Worm (Caenorhabditis elegans) whole organism, L2 larva: ENCODE data around the gene R10D12.7.
A peak's percentile ranks its signal among the peaks of the same experiment; 100 is the strongest.

Experiments
- C34F6.9 ChIP-seq: fragments of 150-350 bp; optimal IDR thresholded peaks from 2 replicates; lab custom pipeline; 2014; ENCODE audit warnings: missing biosample characterization, missing genetic modification characterization
- F13H6.1 ChIP-seq: sonication (generic microtip); optimal IDR thresholded peaks from 2 replicates; lab custom pipeline; 2016; ENCODE audit warnings: missing genetic modification characterization, missing compliant biosample characterization
- R02D3.7 ChIP-seq: fragments of 150-350 bp; optimal IDR thresholded peaks from 2 replicates; lab custom pipeline; 2014; ENCODE audit warnings: missing biosample characterization, missing genetic modification characterization
- Y55F3AM.14 ChIP-seq: fragments of 200-800 bp; sonication (Bioruptor generic); optimal IDR thresholded peaks from 2 replicates; lab custom pipeline; 2018; ENCODE audit warnings: mild to moderate bottlenecking, missing genetic modification characterization, missing compliant biosample characterization
- alr-1 ChIP-seq: fragments of 150-350 bp; optimal IDR thresholded peaks from 2 replicates; lab custom pipeline; 2014; ENCODE audit warnings: missing biosample characterization, missing genetic modification characterization
- aly-2 ChIP-seq: fragments of 150-350 bp; optimal IDR thresholded peaks from 2 replicates; lab custom pipeline; 2014; ENCODE audit warnings: missing biosample characterization, missing genetic modification characterization
- ama-1 ChIP-seq: fragments of 150-350 bp; optimal IDR thresholded peaks from 2 replicates; lab custom pipeline; 2018; ENCODE audit warnings: inconsistent platforms
- ceh-16 ChIP-seq: fragments of 150-350 bp; optimal IDR thresholded peaks from 2 replicates; lab custom pipeline; 2014; ENCODE audit warnings: missing biosample characterization, missing genetic modification characterization
- ceh-82 ChIP-seq: fragments of 150-350 bp; optimal IDR thresholded peaks from 2 replicates; lab custom pipeline; 2014; ENCODE audit warnings: missing biosample characterization, missing genetic modification characterization
- dmd-4 ChIP-seq: sonication (generic microtip); optimal IDR thresholded peaks from 2 replicates; lab custom pipeline; 2017; ENCODE audit warnings: missing biosample characterization, missing genetic modification characterization
- egl-27 ChIP-seq: sonication (generic microtip); optimal IDR thresholded peaks from 3 replicates; lab custom pipeline; 2017; ENCODE audit warnings: missing biosample characterization, missing genetic modification reagents, missing genetic modification characterization
- elt-1 ChIP-seq: fragments of 150-350 bp; optimal IDR thresholded peaks from 2 replicates; lab custom pipeline; 2014; ENCODE audit warnings: missing biosample characterization, missing genetic modification characterization
- fos-1 ChIP-seq: fragments of 150-350 bp; optimal IDR thresholded peaks from 2 replicates; lab custom pipeline; 2014; ENCODE audit warnings: missing biosample characterization, missing genetic modification characterization
- gmeb-1 ChIP-seq: fragments of 150-350 bp; optimal IDR thresholded peaks from 2 replicates; lab custom pipeline; 2014; ENCODE audit warnings: missing biosample characterization, missing genetic modification characterization
- lin-11 ChIP-seq: fragments of 150-350 bp; sonication (generic microtip); optimal IDR thresholded peaks from 2 replicates; lab custom pipeline; 2014; ENCODE audit warnings: missing biosample characterization, missing genetic modification characterization, inconsistent platforms, mixed read lengths
- lin-13 ChIP-seq: fragments of 150-350 bp; optimal IDR thresholded peaks from 2 replicates; lab custom pipeline; 2014; ENCODE audit warnings: missing biosample characterization, missing genetic modification reagents, missing genetic modification characterization
- lsy-2 ChIP-seq, 2 experiments: fragments of 150-350 bp in 1 of 2; sonication (generic microtip) in 1 of 2; optimal IDR thresholded peaks; 2 replicates each; lab custom pipeline; 2014 to 2017; ENCODE audit warnings: missing biosample characterization in 2 of 2, missing genetic modification characterization in 2 of 2
- mab-5 ChIP-seq: fragments of 150-350 bp; optimal IDR thresholded peaks from 2 replicates; lab custom pipeline; 2014; ENCODE audit warnings: missing biosample characterization, missing genetic modification characterization
- mbf-1 ChIP-seq: sonication (generic microtip); optimal IDR thresholded peaks from 2 replicates; lab custom pipeline; 2017; ENCODE audit warnings: missing biosample characterization, missing genetic modification characterization
- mdl-1 ChIP-seq, 2 experiments: fragments of 150-350 bp in 1 of 2; sonication (generic microtip) in 1 of 2; optimal IDR thresholded peaks; 2 replicates each; lab custom pipeline; 2017; ENCODE audit warnings: missing biosample characterization in 2 of 2, missing genetic modification characterization in 2 of 2
- nhr-10 ChIP-seq: sonication (generic microtip); optimal IDR thresholded peaks from 2 replicates; lab custom pipeline; 2017; ENCODE audit warnings: missing biosample characterization, missing genetic modification characterization
- nhr-11 ChIP-seq: fragments of 150-350 bp; optimal IDR thresholded peaks from 2 replicates; lab custom pipeline; 2014; ENCODE audit warnings: missing biosample characterization, missing genetic modification characterization
- nhr-12 ChIP-seq: fragments of 150-350 bp; optimal IDR thresholded peaks from 2 replicates; lab custom pipeline; 2014; ENCODE audit warnings: missing biosample characterization, missing genetic modification characterization
- nhr-129 ChIP-seq: fragments of 150-350 bp; optimal IDR thresholded peaks from 2 replicates; lab custom pipeline; 2014; ENCODE audit warnings: missing biosample characterization, missing genetic modification characterization
- nhr-21 ChIP-seq: fragments of 150-350 bp; optimal IDR thresholded peaks from 2 replicates; lab custom pipeline; 2014; ENCODE audit warnings: missing biosample characterization, missing genetic modification characterization
- nhr-23 ChIP-seq: fragments of 150-350 bp; optimal IDR thresholded peaks from 2 replicates; lab custom pipeline; 2014; ENCODE audit warnings: missing biosample characterization, missing genetic modification reagents, missing genetic modification characterization
- nhr-237 ChIP-seq: fragments of 150-350 bp; optimal IDR thresholded peaks from 2 replicates; lab custom pipeline; 2014; ENCODE audit warnings: missing biosample characterization, missing genetic modification characterization
- nhr-25 ChIP-seq: fragments of 150-350 bp; sonication (generic microtip); optimal IDR thresholded peaks from 3 replicates; lab custom pipeline; 2014; ENCODE audit warnings: missing biosample characterization, missing genetic modification characterization
- nhr-77 ChIP-seq: fragments of 150-350 bp; optimal IDR thresholded peaks from 2 replicates; lab custom pipeline; 2014; ENCODE audit warnings: missing biosample characterization, missing genetic modification characterization
- peb-1 ChIP-seq: fragments of 150-350 bp; optimal IDR thresholded peaks from 2 replicates; lab custom pipeline; 2014; ENCODE audit warnings: missing biosample characterization, missing genetic modification characterization
- sem-4 ChIP-seq: fragments of 150-350 bp; optimal IDR thresholded peaks from 2 replicates; lab custom pipeline; 2014; ENCODE audit warnings: missing biosample characterization, missing genetic modification reagents, missing genetic modification characterization
- skn-1 ChIP-seq: sonication (generic microtip); optimal IDR thresholded peaks from 2 replicates; lab custom pipeline; 2017; ENCODE audit warnings: missing biosample characterization, missing genetic modification characterization
- sma-3 ChIP-seq: sonication (generic microtip); optimal IDR thresholded peaks from 2 replicates; lab custom pipeline; 2016; ENCODE audit warnings: missing genetic modification reagents, missing genetic modification characterization, missing compliant biosample characterization
- sma-9 ChIP-seq, 2 experiments: fragments of 150-350 bp in 1 of 2; sonication (generic microtip) in 1 of 2; optimal IDR thresholded peaks; 2 replicates each; lab custom pipeline; 2014 to 2016; ENCODE audit warnings: missing genetic modification characterization in 2 of 2, mild to moderate bottlenecking in 1 of 2, missing biosample characterization in 1 of 2, missing compliant biosample characterization in 1 of 2, missing genetic modification reagents in 1 of 2, moderate library complexity in 1 of 2
- snpc-4 ChIP-seq: fragments of 150-350 bp; optimal IDR thresholded peaks from 2 replicates; lab custom pipeline; 2014; ENCODE audit warnings: missing biosample characterization, missing genetic modification characterization
- unc-39 ChIP-seq: fragments of 150-350 bp; optimal IDR thresholded peaks from 2 replicates; lab custom pipeline; 2014; ENCODE audit warnings: missing biosample characterization, missing genetic modification characterization
- unc-55 ChIP-seq: fragments of 150-350 bp; sonication (generic microtip); optimal IDR thresholded peaks from 3 replicates; lab custom pipeline; 2014; ENCODE audit warnings: missing biosample characterization, missing genetic modification reagents, missing genetic modification characterization
- unc-62 ChIP-seq: fragments of 150-350 bp; optimal IDR thresholded peaks from 2 replicates; lab custom pipeline; 2014; ENCODE audit warnings: missing biosample characterization, missing genetic modification reagents, missing genetic modification characterization
- zag-1 ChIP-seq: fragments of 150-350 bp; optimal IDR thresholded peaks from 2 replicates; lab custom pipeline; 2014; ENCODE audit warnings: missing biosample characterization, missing genetic modification characterization
- ztf-1 ChIP-seq: fragments of 200-800 bp; sonication (Bioruptor generic); conservative IDR thresholded peaks from 2 replicates; pipeline ENCODE4 v1.3.6; 2022; ENCODE audit warnings: missing genetic modification characterization, missing compliant biosample characterization
- ztf-11 ChIP-seq: sonication (generic microtip); optimal IDR thresholded peaks from 2 replicates; lab custom pipeline; 2017; ENCODE audit warnings: missing biosample characterization, missing genetic modification characterization
- ztf-4 ChIP-seq: fragments of 150-350 bp; optimal IDR thresholded peaks from 2 replicates; lab custom pipeline; 2014; ENCODE audit warnings: missing biosample characterization, missing genetic modification characterization

Gene R10D12.7

DNA sequence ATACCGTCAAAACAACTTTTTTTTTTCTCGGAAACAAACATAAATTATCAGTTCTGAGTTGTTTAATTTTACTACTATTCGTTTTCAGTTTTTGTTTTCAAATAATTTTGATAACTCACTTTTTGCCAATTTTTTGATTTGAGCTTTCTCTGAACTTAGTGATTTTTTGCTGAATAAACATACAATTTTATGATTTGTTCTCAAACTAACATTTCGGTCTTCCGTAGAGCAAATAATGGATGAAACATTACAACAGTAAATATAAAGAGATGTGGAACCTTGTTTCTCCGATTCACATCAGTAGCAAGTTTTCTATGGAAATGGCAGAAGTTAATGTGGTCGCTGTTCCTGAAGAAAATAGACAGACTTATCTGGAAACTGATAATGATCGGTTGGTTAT, at the start of gene R10D12.7:
R10D12.7 (plus strand) TSS at position 301 of the 400 bp plus-strand sequence.
- TF ChIP-seq nhr-23 (tag; lab: Kevin White, UChicago) (no peak), fos-1 (tag; lab: Kevin White, UChicago) (no peak), lsy-2 (tag; optimal IDR thresholded peaks at IDR 0.05; lab: Kevin White, UChicago) (no peak), skn-1 (tag; lab: Kevin White, UChicago) (no peak), ceh-16 (tag; lab: Kevin White, UChicago) (no peak), elt-1 (tag; lab: Kevin White, UChicago) (no peak), ztf-11 (tag; lab: Kevin White, UChicago) (no peak), gmeb-1 (tag; lab: Kevin White, UChicago) (no peak), zag-1 (no peak)

DNA sequence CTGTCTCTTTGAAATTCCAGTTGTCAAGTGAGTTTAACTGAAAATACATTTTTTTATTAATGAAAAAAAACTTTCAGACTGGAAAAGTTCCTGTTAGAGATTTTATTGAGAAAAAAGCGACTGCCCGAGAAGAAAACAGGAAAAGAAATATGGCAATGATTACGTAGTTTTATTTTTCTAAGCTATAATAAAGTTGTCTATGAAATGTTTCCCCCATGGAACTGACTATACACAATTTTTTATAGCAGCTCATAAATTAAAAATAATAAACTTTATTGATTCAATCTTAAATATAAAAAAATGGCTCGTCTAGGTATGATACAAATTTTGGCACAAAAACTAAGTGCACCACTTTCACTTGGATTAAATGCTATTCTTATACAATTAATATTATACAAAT, 47.4 kb upstream of the R10D12.7 start, which contains the start of gene C06B3.1:
C06B3.1 (plus strand) TSS at position 301 of the 400 bp plus-strand sequence.
- no peak for TF ChIP-seq nhr-21 (tag; lab: Kevin White, UChicago)
- TF ChIP-seq lin-13 (GFP tag; lab: Kevin White, UChicago), result no peak
- no peak for TF ChIP-seq egl-27 (tag; lab: Kevin White, UChicago)
- TF ChIP-seq ceh-82, result no peak
- TF ChIP-seq nhr-10 (tag; lab: Kevin White, UChicago), result no peak
- TF ChIP-seq nhr-12, result no peak
- TF ChIP-seq mbf-1 (tag; lab: Kevin White, UChicago), result no peak
- TF ChIP-seq alr-1 (tag; lab: Kevin White, UChicago), result no peak
- TF ChIP-seq R02D3.7 (tag; lab: Kevin White, UChicago), result no peak
- TF ChIP-seq ztf-11 (tag; lab: Kevin White, UChicago), result no peak

DNA sequence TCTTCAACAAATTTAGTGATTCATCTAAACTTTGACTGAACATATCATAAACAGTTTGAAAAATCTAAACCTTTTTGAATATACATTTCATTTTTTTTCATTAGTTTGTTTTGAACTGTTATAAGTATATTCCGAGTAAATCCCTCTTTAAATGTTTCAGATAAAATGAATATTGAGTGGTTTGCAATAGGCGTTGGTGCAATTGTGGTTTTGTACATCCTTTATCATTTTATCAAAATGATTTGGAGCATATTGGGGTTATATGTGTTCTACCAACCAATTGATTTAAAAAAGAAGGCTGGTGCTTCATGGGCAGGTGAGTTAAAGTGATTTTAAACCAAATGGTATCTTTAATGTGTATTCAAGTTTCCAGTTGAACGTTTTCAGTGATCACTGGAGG, 45.4 kb upstream of the R10D12.7 start, which contains the start of gene stdh-3:
stdh-3 (plus strand) TSS at position 166 of the 400 bp plus-strand sequence.
- no peak for TF ChIP-seq elt-1 (tag; lab: Kevin White, UChicago)
- no peak for TF ChIP-seq dmd-4 (tag; lab: Kevin White, UChicago)
- TF ChIP-seq ztf-11 (tag; lab: Kevin White, UChicago), result no peak
- no peak for TF ChIP-seq nhr-10 (tag; lab: Kevin White, UChicago)
- no peak for TF ChIP-seq mdl-1 (tag; optimal IDR thresholded peaks at IDR 0.05; lab: Kevin White, UChicago)
- no peak for TF ChIP-seq fos-1 (tag; lab: Kevin White, UChicago)
- TF ChIP-seq gmeb-1 (tag; lab: Kevin White, UChicago), result no peak
- TF ChIP-seq Y55F3AM.14 (GFP tag; lab: Kevin White, UChicago), result no peak
- TF ChIP-seq nhr-12, result no peak
- TF ChIP-seq F13H6.1 (tag; lab: Kevin White, UChicago), result no peak
- no peak for TF ChIP-seq mab-5 (tag; lab: Kevin White, UChicago)
- TF ChIP-seq ztf-1 (GFP tag; lab: Robert Waterston, UW), result no peak
- TF ChIP-seq nhr-129 (tag; lab: Kevin White, UChicago), result no peak
- TF ChIP-seq aly-2, result no peak
- no peak for TF ChIP-seq peb-1 (tag; lab: Kevin White, UChicago)
- no peak for TF ChIP-seq ama-1 (lab: Kevin White, UChicago)
- TF ChIP-seq unc-62 (GFP tag; lab: Kevin White, UChicago), result no peak
- TF ChIP-seq snpc-4 (tag; lab: Kevin White, UChicago), result no peak
- no peak for TF ChIP-seq lin-11 (tag; lab: Kevin White, UChicago)
- no peak for TF ChIP-seq nhr-11

ce11 chrV:13906166-13906565, 43.7 kb upstream of the R10D12.7 start, which contains the start of gene stdh-1:
Gene stdh-1 (plus strand): TSS chrV:13906492.
- peak; percentile 4 for TF ChIP-seq nhr-21 (tag; lab: Kevin White, UChicago)
- TF ChIP-seq elt-1 (tag; lab: Kevin White, UChicago), result no peak
- TF ChIP-seq aly-2, result no peak
- no peak for TF ChIP-seq nhr-25
- TF ChIP-seq nhr-11, result no peak
- no peak for TF ChIP-seq peb-1 (tag; lab: Kevin White, UChicago)
- no peak for TF ChIP-seq egl-27 (tag; lab: Kevin White, UChicago)
- TF ChIP-seq skn-1 (tag; lab: Kevin White, UChicago), result no peak
- no peak for TF ChIP-seq alr-1 (tag; lab: Kevin White, UChicago)
- no peak for TF ChIP-seq sem-4
- no peak for TF ChIP-seq unc-39 (tag; lab: Kevin White, UChicago)
- TF ChIP-seq nhr-23 (tag; lab: Kevin White, UChicago), result no peak
- no peak for TF ChIP-seq zag-1
- TF ChIP-seq fos-1 (tag; lab: Kevin White, UChicago), result no peak
- TF ChIP-seq F13H6.1 (tag; lab: Kevin White, UChicago), result no peak
- TF ChIP-seq mab-5 (tag; lab: Kevin White, UChicago), result no peak
- no peak for TF ChIP-seq sma-3 (GFP tag; lab: Kevin White, UChicago)
- no peak for TF ChIP-seq unc-62 (GFP tag; lab: Kevin White, UChicago)
- no peak for TF ChIP-seq ztf-11 (tag; lab: Kevin White, UChicago)
- peak; percentile 28 for TF ChIP-seq sma-9 (GFP tag; optimal IDR thresholded peaks at IDR 0.05; lab: Kevin White, UChicago)
- no peak for TF ChIP-seq sma-9 (tag; optimal IDR thresholded peaks at IDR 0.05; lab: Kevin White, UChicago)
- TF ChIP-seq Y55F3AM.14 (GFP tag; lab: Kevin White, UChicago), result no peak
- TF ChIP-seq nhr-129 (tag; lab: Kevin White, UChicago), result peak; percentile 21
- TF ChIP-seq nhr-10 (tag; lab: Kevin White, UChicago), result no peak
- TF ChIP-seq C34F6.9 (tag; lab: Kevin White, UChicago), result peak; percentile 34
- no peak for TF ChIP-seq ztf-4 (tag; lab: Kevin White, UChicago)
- TF ChIP-seq mbf-1 (tag; lab: Kevin White, UChicago), result no peak
- no peak for TF ChIP-seq nhr-77 (tag; lab: Kevin White, UChicago)
- TF ChIP-seq unc-55, result no peak
- TF ChIP-seq nhr-12, result no peak
- TF ChIP-seq nhr-237, result no peak
